Worm (Caenorhabditis elegans) whole organism, early embryonic: ENCODE results near the gene C03B1.5.

ENCODE experiments used
- B0310.2 ChIP-seq: sonication (generic microtip); optimal IDR thresholded peaks from 2 replicates; lab custom pipeline; 2016; ENCODE audit warnings: mild to moderate bottlenecking, missing genetic modification characterization, missing compliant biosample characterization
- F13C5.2 ChIP-seq: sonication (generic microtip); optimal IDR thresholded peaks from 2 replicates; lab custom pipeline; 2017; ENCODE audit warnings: mild to moderate bottlenecking, missing genetic modification characterization, inconsistent platforms, missing compliant biosample characterization
- aly-1 ChIP-seq: sonication (generic microtip); optimal IDR thresholded peaks from 2 replicates; lab custom pipeline; 2016; ENCODE audit warnings: missing genetic modification characterization, missing compliant biosample characterization
- ama-1 ChIP-seq: fragments of 150-350 bp; optimal IDR thresholded peaks from 2 replicates; lab custom pipeline; 2014
- ceh-13 ChIP-seq: fragments of 200-800 bp; sonication (Bioruptor generic); optimal IDR thresholded peaks from 2 replicates; lab custom pipeline; 2018; ENCODE audit warnings: mild to moderate bottlenecking, missing genetic modification characterization, missing compliant biosample characterization
- ceh-36 ChIP-seq: sonication (generic microtip); optimal IDR thresholded peaks from 2 replicates; lab custom pipeline; 2016; ENCODE audit warnings: missing genetic modification characterization, inconsistent platforms, missing compliant biosample characterization
- ets-7 ChIP-seq: sonication (generic microtip); optimal IDR thresholded peaks from 2 replicates; lab custom pipeline; 2016; ENCODE audit warnings: missing genotype, missing genetic modification characterization, missing compliant biosample characterization
- flt-1 ChIP-seq: fragments of 200-800 bp; sonication (Bioruptor generic); IDR thresholded peaks from 2 replicates; pipeline ENCODE4 v1.3.6; 2022; ENCODE audit warnings: missing genetic modification characterization, missing compliant biosample characterization
- hmbx-1 ChIP-seq: sonication (generic microtip); optimal IDR thresholded peaks from 2 replicates; lab custom pipeline; 2016; ENCODE audit warnings: mild to moderate bottlenecking, missing genetic modification characterization, missing compliant biosample characterization
- hmg-4 ChIP-seq: fragments of 200-800 bp; sonication (Bioruptor generic); optimal IDR thresholded peaks from 2 replicates; lab custom pipeline; 2018; ENCODE audit warnings: mild to moderate bottlenecking, missing genetic modification characterization, missing compliant biosample characterization
- hnd-1 ChIP-seq: sonication (generic microtip); optimal IDR thresholded peaks from 2 replicates; lab custom pipeline; 2016; ENCODE audit warnings: missing genetic modification characterization, missing compliant biosample characterization
- pes-1 ChIP-seq: fragments of 200-800 bp; sonication (Bioruptor generic); IDR thresholded peaks from 2 replicates; pipeline ENCODE4 v1.3.6; 2022; ENCODE audit warnings: missing genetic modification reagents, missing genetic modification characterization, missing compliant biosample characterization
- scrt-1 ChIP-seq: fragments of 200-800 bp; sonication (Bioruptor generic); IDR thresholded peaks from 2 replicates; pipeline ENCODE4 v1.3.6; 2022; ENCODE audit warnings: missing genetic modification characterization, missing compliant biosample characterization
- sea-1 ChIP-seq: fragments of 200-800 bp; sonication (Bioruptor generic); conservative IDR thresholded peaks from 2 replicates; pipeline ENCODE4 v1.3.6; 2022; ENCODE audit warnings: missing genetic modification characterization, missing compliant biosample characterization
- tbx-11 ChIP-seq: fragments of 200-800 bp; sonication (Bioruptor generic); IDR thresholded peaks from 2 replicates; pipeline ENCODE4 v1.3.6; 2022; ENCODE audit warnings: missing genetic modification characterization, missing compliant biosample characterization
- tbx-37 ChIP-seq: fragments of 200-800 bp; sonication (Bioruptor generic); conservative IDR thresholded peaks from 2 replicates; pipeline ENCODE4 v1.3.6; 2022; ENCODE audit warnings: missing genetic modification reagents, missing genetic modification characterization, missing compliant biosample characterization
- tra-4 ChIP-seq: sonication (generic microtip); optimal IDR thresholded peaks from 2 replicates; lab custom pipeline; 2017; ENCODE audit warnings: missing genetic modification characterization, missing compliant biosample characterization

The C03B1.5 gene

ce11 chrX:6378363-6378762 is 23.0 kb downstream of the C03B1.5 start:
- TF ChIP-seq pes-1 (GFP tag; lab: Robert Waterston, UW) (no peak; the same call in 1 of the 2 replicates), scrt-1 (no peak), hnd-1 (tag; lab: Kevin White, UChicago) (no peak), sea-1 (peak; percentile 72; the same call in 1 of the 2 replicates), hmg-4 (GFP tag; lab: Kevin White, UChicago) (peak; percentile 72), F13C5.2 (tag; lab: Kevin White, UChicago) (peak; percentile 56), ceh-13 (no peak), aly-1 (tag; lab: Kevin White, UChicago) (peak; percentile 62)

- TF ChIP-seq ceh-36 (no peak), sea-1 (no peak), ceh-13 (no peak), tra-4 (tag; lab: Kevin White, UChicago) (no peak), hmbx-1 (tag; lab: Kevin White, UChicago) (no peak), scrt-1 (no peak), hnd-1 (tag; lab: Kevin White, UChicago) (no peak), pes-1 (GFP tag; lab: Robert Waterston, UW) (no peak), F13C5.2 (tag; lab: Kevin White, UChicago) (no peak), tbx-37 (GFP tag; lab: Robert Waterston, UW) (no peak), aly-1 (tag; lab: Kevin White, UChicago) (no peak), flt-1 (no peak), ama-1 (lab: Kevin White, UChicago) (no peak), B0310.2 (tag; lab: Kevin White, UChicago) (no peak), hmg-4 (GFP tag; lab: Kevin White, UChicago) (no peak), ets-7 (tag; lab: Kevin White, UChicago) (no peak), tbx-11 (GFP tag; lab: Robert Waterston, UW) (no peak)
Observed at ce11 chrX:6382930-6383329, 27.5 kb downstream of the C03B1.5 start.

ce11 chrX:6384537-6384936 is 29.2 kb downstream of the C03B1.5 start:
- TF ChIP-seq hmg-4 (GFP tag; lab: Kevin White, UChicago) (no peak), flt-1 (no peak), tbx-37 (GFP tag; lab: Robert Waterston, UW) (no peak), ama-1 (lab: Kevin White, UChicago) (no peak), pes-1 (GFP tag; lab: Robert Waterston, UW) (no peak), tra-4 (tag; lab: Kevin White, UChicago) (no peak), ets-7 (tag; lab: Kevin White, UChicago) (no peak), hmbx-1 (tag; lab: Kevin White, UChicago) (no peak), ceh-13 (no peak), hnd-1 (tag; lab: Kevin White, UChicago) (no peak), scrt-1 (no peak), tbx-11 (GFP tag; lab: Robert Waterston, UW) (no peak), B0310.2 (tag; lab: Kevin White, UChicago) (no peak), sea-1 (no peak), F13C5.2 (tag; lab: Kevin White, UChicago) (no peak), aly-1 (tag; lab: Kevin White, UChicago) (no peak), ceh-36 (no peak)

- no peak for TF ChIP-seq hnd-1 (tag; lab: Kevin White, UChicago)
- no peak for TF ChIP-seq flt-1
- TF ChIP-seq ceh-36: no peak
- no peak for TF ChIP-seq F13C5.2 (tag; lab: Kevin White, UChicago)
- no peak for TF ChIP-seq tra-4 (tag; lab: Kevin White, UChicago)
- no peak for TF ChIP-seq pes-1 (GFP tag; lab: Robert Waterston, UW)
- no peak for TF ChIP-seq hmbx-1 (tag; lab: Kevin White, UChicago)
- TF ChIP-seq B0310.2 (tag; lab: Kevin White, UChicago): no peak
- TF ChIP-seq sea-1: no peak
- no peak for TF ChIP-seq hmg-4 (GFP tag; lab: Kevin White, UChicago)
- no peak for TF ChIP-seq scrt-1
- TF ChIP-seq ama-1 (lab: Kevin White, UChicago): no peak
- TF ChIP-seq tbx-37 (GFP tag; lab: Robert Waterston, UW): no peak
- TF ChIP-seq tbx-11 (GFP tag; lab: Robert Waterston, UW): no peak
- TF ChIP-seq aly-1 (tag; lab: Kevin White, UChicago): no peak
- no peak for TF ChIP-seq ets-7 (tag; lab: Kevin White, UChicago)
- no peak for TF ChIP-seq ceh-13
Observed at ce11 chrX:6385185-6385584, 29.8 kb downstream of the C03B1.5 start, which contains the start of gene igdb-3. TSS of gene igdb-3 (plus strand) at chrX:6385485.

- TF ChIP-seq ceh-13 (no peak), pes-1 (GFP tag; lab: Robert Waterston, UW) (no peak), scrt-1 (no peak), sea-1 (no peak), aly-1 (tag; lab: Kevin White, UChicago) (no peak), ceh-36 (no peak), F13C5.2 (tag; lab: Kevin White, UChicago) (no peak), ets-7 (tag; lab: Kevin White, UChicago) (no peak), hnd-1 (tag; lab: Kevin White, UChicago) (no peak), tbx-11 (GFP tag; lab: Robert Waterston, UW) (no peak), tbx-37 (GFP tag; lab: Robert Waterston, UW) (no peak), ama-1 (lab: Kevin White, UChicago) (no peak), flt-1 (no peak), B0310.2 (tag; lab: Kevin White, UChicago) (no peak), tra-4 (tag; lab: Kevin White, UChicago) (no peak), hmbx-1 (tag; lab: Kevin White, UChicago) (no peak), hmg-4 (GFP tag; lab: Kevin White, UChicago) (no peak)
Observed at ce11 chrX:6388639-6389038, 33.3 kb downstream of the C03B1.5 start.

- TF ChIP-seq tbx-11 (GFP tag; lab: Robert Waterston, UW): no peak
Observed at ce11 chrX:6391491-6391890, 36.1 kb downstream of the C03B1.5 start, which contains the start of gene igcm-2. TSS of gene igcm-2 (minus strand) at chrX:6391591.

ce11 chrX:6399450-6399849 is 44.1 kb downstream of the C03B1.5 start:
- no peak for TF ChIP-seq scrt-1
- no peak for TF ChIP-seq pes-1 (GFP tag; lab: Robert Waterston, UW)
- no peak for TF ChIP-seq hnd-1 (tag; lab: Kevin White, UChicago)
- no peak for TF ChIP-seq flt-1
- TF ChIP-seq sea-1: no peak
- TF ChIP-seq ceh-36: no peak
- no peak for TF ChIP-seq hmbx-1 (tag; lab: Kevin White, UChicago)
- no peak for TF ChIP-seq ets-7 (tag; lab: Kevin White, UChicago)
- no peak for TF ChIP-seq tbx-37 (GFP tag; lab: Robert Waterston, UW)
- TF ChIP-seq F13C5.2 (tag; lab: Kevin White, UChicago): no peak
- TF ChIP-seq tra-4 (tag; lab: Kevin White, UChicago): no peak
- no peak for TF ChIP-seq ama-1 (lab: Kevin White, UChicago)
- TF ChIP-seq ceh-13: no peak
- TF ChIP-seq hmg-4 (GFP tag; lab: Kevin White, UChicago): no peak
- no peak for TF ChIP-seq tbx-11 (GFP tag; lab: Robert Waterston, UW)
- no peak for TF ChIP-seq B0310.2 (tag; lab: Kevin White, UChicago)
- no peak for TF ChIP-seq aly-1 (tag; lab: Kevin White, UChicago)
